Worm (Caenorhabditis elegans) whole organism, young adult: ENCODE data around the gene lrch-1.
A peak's percentile ranks its signal among the peaks of the same experiment; 100 is the strongest.

Experiments
- C06A6.2 ChIP-seq: fragments of 200-800 bp; sonication (Bioruptor generic); conservative IDR thresholded peaks from 2 replicates; pipeline ENCODE4 v1.3.6; 2022; ENCODE audit warnings: missing genetic modification characterization, missing compliant biosample characterization
- D2030.7 ChIP-seq: fragments of 200-800 bp; sonication (Bioruptor generic); IDR thresholded peaks from 2 replicates; pipeline ENCODE4 v1.3.6; 2022; ENCODE audit warnings: missing genetic modification reagents, missing genetic modification characterization, missing compliant biosample characterization
- ama-1 ChIP-seq, 3 experiments: fragments of 150-350 bp in 1 of 3; sonication (generic microtip) in 2 of 3; optimal IDR thresholded peaks; 2 replicates each; lab custom pipeline; 2014 to 2018; ENCODE audit warnings: missing biosample characterization in 2 of 3, missing genetic modification characterization in 2 of 3, missing genetic modification reagents in 2 of 3
- ceh-40 ChIP-seq: fragments of 200-800 bp; sonication (Bioruptor generic); IDR thresholded peaks from 2 replicates; pipeline ENCODE4 v1.3.6; 2022; ENCODE audit warnings: missing genetic modification characterization, missing compliant biosample characterization
- let-526 ChIP-seq: fragments of 200-800 bp; sonication (Bioruptor generic); IDR thresholded peaks from 2 replicates; pipeline ENCODE4 v1.3.6; 2022; ENCODE audit warnings: missing genetic modification reagents, missing genetic modification characterization, missing compliant biosample characterization
- lin-54 ChIP-seq: fragments of 200-800 bp; sonication (Bioruptor generic); optimal IDR thresholded peaks from 2 replicates; lab custom pipeline; 2018; ENCODE audit warnings: mild to moderate bottlenecking, missing genetic modification characterization, missing compliant biosample characterization
- lir-1 ChIP-seq: fragments of 200-800 bp; sonication (Bioruptor generic); conservative IDR thresholded peaks from 2 replicates; pipeline ENCODE4 v1.3.6; 2022; ENCODE audit warnings: missing genetic modification reagents, missing genetic modification characterization, missing compliant biosample characterization
- mel-28 ChIP-seq: sonication (generic microtip); optimal IDR thresholded peaks from 2 replicates; lab custom pipeline; 2016; ENCODE audit warnings: borderline replicate concordance, mild to moderate bottlenecking, missing genetic modification characterization, missing compliant biosample characterization
- mes-4 ChIP-seq: sonication (generic microtip); optimal IDR thresholded peaks from 2 replicates; lab custom pipeline; 2016; ENCODE audit warnings: missing genotype, missing genetic modification characterization, missing compliant biosample characterization
- nfya-1 ChIP-seq: sonication (generic microtip); optimal IDR thresholded peaks from 2 replicates; lab custom pipeline; 2017; ENCODE audit warnings: antibody characterized with exemption, missing compliant biosample characterization, missing genetic modification characterization, borderline replicate concordance; ENCODE audit not compliant: insufficient read depth
- nhr-90 ChIP-seq: sonication (generic microtip); optimal IDR thresholded peaks from 2 replicates; lab custom pipeline; 2016; ENCODE audit warnings: missing genotype, mild to moderate bottlenecking, missing genetic modification characterization, missing compliant biosample characterization
- sdz-38 ChIP-seq: sonication (generic microtip); optimal IDR thresholded peaks from 2 replicates; lab custom pipeline; 2016; ENCODE audit warnings: missing genotype, missing genetic modification characterization, missing compliant biosample characterization
- sea-2 ChIP-seq: fragments of 200-800 bp; sonication (Bioruptor generic); IDR thresholded peaks from 2 replicates; pipeline ENCODE4 v1.3.6; 2022; ENCODE audit warnings: missing genetic modification characterization, missing compliant biosample characterization
- ztf-26 ChIP-seq: sonication (generic microtip); optimal IDR thresholded peaks from 2 replicates; lab custom pipeline; 2017; ENCODE audit warnings: missing genetic modification characterization, missing compliant biosample characterization

- TF ChIP-seq lir-1: no peak
- TF ChIP-seq sdz-38 (tag; lab: Kevin White, UChicago): no peak
- TF ChIP-seq nhr-90 (tag; lab: Kevin White, UChicago): no peak
- TF ChIP-seq C06A6.2: no peak
- no peak for TF ChIP-seq mes-4 (tag; lab: Kevin White, UChicago)
- no peak for TF ChIP-seq D2030.7 (GFP tag; lab: Robert Waterston, UW)
- no peak for TF ChIP-seq ztf-26
- TF ChIP-seq lin-54 (GFP tag; lab: Kevin White, UChicago): no peak
- TF ChIP-seq nfya-1: no peak
- no peak for TF ChIP-seq sea-2 (GFP tag; lab: Robert Waterston, UW)
- peak; percentile 65 for TF ChIP-seq ama-1 (optimal IDR thresholded peaks at IDR 0.05; lab: Kevin White, UChicago)
- TF ChIP-seq ama-1 (GFP tag; optimal IDR thresholded peaks at IDR 0.05; lab: Kevin White, UChicago): no peak
- TF ChIP-seq let-526 (GFP tag; lab: Robert Waterston, UW): no peak
- no peak for TF ChIP-seq ceh-40 (GFP tag; lab: Robert Waterston, UW)
- TF ChIP-seq mel-28: no peak
Observed at ce11 chrX:6256430-6256829, 40.0 kb upstream of the lrch-1 start.
